Worm (Caenorhabditis elegans): Measurements from ENCODE around the gene zip-10.

zip-10 gene

ce11 chrV:11610481-11610880 lies 40.1 kb downstream of the zip-10 start, which contains the start of gene sas-5 (continued):
- TF ChIP-seq nhr-76 (tag; optimal IDR thresholded peaks at IDR 0.05) (no peak), lin-39 (tag; optimal IDR thresholded peaks at IDR 0.05) (peak; percentile 35), efl-1 (optimal IDR thresholded peaks at IDR 0.05) (peak; percentile 51 to 93), efl-1 (GFP tag; optimal IDR thresholded peaks at IDR 0.05 in 1 of 2) (peak; percentile 89 to 99), elt-2 (tag; optimal IDR thresholded peaks at IDR 0.05) (peak; percentile 64), snpc-4 (tag; optimal IDR thresholded peaks at IDR 0.05) (peak; percentile 86), efl-3 (GFP tag; optimal IDR thresholded peaks at IDR 0.05) (no peak), lin-15B (tag; optimal IDR thresholded peaks at IDR 0.05) (peak; percentile 68), unc-86 (tag; optimal IDR thresholded peaks at IDR 0.05) (peak; percentile 72), nhr-12 (tag; optimal IDR thresholded peaks at IDR 0.05) (no peak), nhr-90 (tag; optimal IDR thresholded peaks at IDR 0.05; ENCODE audit: poor library complexity) (peak; percentile 86), nhr-11 (tag; optimal IDR thresholded peaks at IDR 0.05) (peak; percentile 2), nhr-28 (tag; optimal IDR thresholded peaks at IDR 0.05) (no peak), lin-13 (GFP tag; optimal IDR thresholded peaks at IDR 0.05) (peak; percentile 57), fos-1 (tag; optimal IDR thresholded peaks at IDR 0.05) (no peak), swsn-7 (tag; optimal IDR thresholded peaks at IDR 0.05) (peak; percentile 82), hpl-2 (GFP tag; optimal IDR thresholded peaks at IDR 0.05) (peak; percentile 34), lin-35 (GFP tag; optimal IDR thresholded peaks at IDR 0.05) (peak; percentile 86 to 95), aha-1 (tag; optimal IDR thresholded peaks at IDR 0.05) (no peak), vab-15 (tag; optimal IDR thresholded peaks at IDR 0.05) (no peak), nhr-85 (tag) (peak; percentile 89), alr-1 (tag; optimal IDR thresholded peaks at IDR 0.05; ENCODE audit: borderline replicate concordance) (no peak), egl-13 (tag; optimal IDR thresholded peaks at IDR 0.05) (peak; percentile 49), ets-5 (GFP tag; IDR thresholded peaks at IDR 0.05) (no peak), ceh-8 (GFP tag; optimal IDR thresholded peaks at IDR 0.05) (peak; percentile 66), lsy-2 (tag; optimal IDR thresholded peaks at IDR 0.05) (peak; percentile 75 to 76), blmp-1 (tag; optimal IDR thresholded peaks at IDR 0.05) (peak; percentile 71), nhr-20 (tag; optimal IDR thresholded peaks at IDR 0.05) (peak; percentile 86), nhr-47 (tag; optimal IDR thresholded peaks at IDR 0.05) (peak; percentile 82), tbx-2 (tag; optimal IDR thresholded peaks at IDR 0.05) (peak; percentile 78), nhr-71 (tag; optimal IDR thresholded peaks at IDR 0.05) (peak; percentile 88), ceh-82 (tag; optimal IDR thresholded peaks at IDR 0.05) (peak; percentile 95 to 96 (median 96)), ztf-11 (tag; optimal IDR thresholded peaks at IDR 0.05) (peak in 1 of 2 experiments; percentile 61), ceh-63 (GFP tag; optimal IDR thresholded peaks at IDR 0.05) (no peak), irx-1 (tag; optimal IDR thresholded peaks at IDR 0.05) (peak; percentile 59), ceh-88 (GFP tag; IDR thresholded peaks at IDR 0.05) (peak; percentile 56; the same call in 1 of the 2 replicates), mep-1 (tag; optimal IDR thresholded peaks at IDR 0.05) (peak; percentile 72), unc-62 (GFP tag; optimal IDR thresholded peaks at IDR 0.05) (no peak), sox-4 (tag; optimal IDR thresholded peaks at IDR 0.05) (peak; percentile 7), C34B4.2 (tag; optimal IDR thresholded peaks at IDR 0.05) (no peak), ama-1 (optimal IDR thresholded peaks at IDR 0.05) (no peak), dsc-1 (tag; optimal IDR thresholded peaks at IDR 0.05) (peak; percentile 79), aly-2 (tag; optimal IDR thresholded peaks at IDR 0.05) (no peak), dpl-1 (GFP tag; optimal IDR thresholded peaks at IDR 0.05) (peak; percentile 85 to 92 (median 90)), zip-4 (GFP tag; optimal IDR thresholded peaks at IDR 0.05) (peak; percentile 41), zag-1 (tag; optimal IDR thresholded peaks at IDR 0.05) (no peak), egl-27 (tag; optimal IDR thresholded peaks at IDR 0.05) (no peak), jun-1 (tag; optimal IDR thresholded peaks at IDR 0.05) (peak; percentile 21), tlp-1 (tag; optimal IDR thresholded peaks at IDR 0.05) (no peak), F16B12.6 (tag; optimal IDR thresholded peaks at IDR 0.05) (peak; percentile 37), nhr-77 (tag; optimal IDR thresholded peaks at IDR 0.05) (no peak), pag-3 (tag; optimal IDR thresholded peaks at IDR 0.05; ENCODE audit: borderline replicate concordance, insufficient read depth) (no peak), snu-23 (GFP tag; optimal IDR thresholded peaks at IDR 0.05) (peak; percentile 86), mab-9 (GFP tag; IDR thresholded peaks at IDR 0.05) (no peak)

All from whole organism, L1 larva.